Fruit fly (Drosophila melanogaster) whole organism, embryonic: ENCODE measurements around the gene Rack1.

Experiments
- Adf1 ChIP-seq: fragments of 200-800 bp; sonication (Bioruptor generic); IDR thresholded peaks from 2 replicates; pipeline ENCODE4 v1.3.6; 2022; ENCODE audit warnings: missing biosample characterization, missing genetic modification characterization
- Atf6 ChIP-seq: fragments of 200-800 bp; sonication (Bioruptor generic); IDR thresholded peaks from 2 replicates; pipeline ENCODE4 v1.3.6; 2022; ENCODE audit warnings: missing biosample characterization, missing genetic modification characterization
- BEAF-32 ChIP-seq: fragments of 200-800 bp; sonication (Bioruptor generic); optimal IDR thresholded peaks from 3 replicates; lab custom pipeline; 2017; ENCODE audit warnings: missing biosample characterization, missing genetic modification characterization, mild to moderate bottlenecking, moderate library complexity, missing genetic modification reagents
- Bgb ChIP-seq: fragments of 200-800 bp; sonication (Bioruptor generic); IDR thresholded peaks from 2 replicates; pipeline ENCODE4 v1.3.6; 2022; ENCODE audit warnings: missing biosample characterization, missing genetic modification characterization; ENCODE audit not compliant: partially characterized antibody
- BtbVII ChIP-seq: fragments of 200-800 bp; sonication (Bioruptor generic); optimal IDR thresholded peaks from 3 replicates; lab custom pipeline; 2017; ENCODE audit warnings: missing biosample characterization, mild to moderate bottlenecking, missing genetic modification characterization
- CG10209 ChIP-seq: fragments of 200-800 bp; sonication (Bioruptor generic); optimal IDR thresholded peaks from 3 replicates; lab custom pipeline; 2017; ENCODE audit warnings: missing biosample characterization, mild to moderate bottlenecking, missing genetic modification characterization, missing genetic modification reagents
- CG10979 ChIP-seq: fragments of 200-800 bp; sonication (Bioruptor generic); optimal IDR thresholded peaks from 2 replicates; lab custom pipeline; 2018; ENCODE audit warnings: missing biosample characterization, mild to moderate bottlenecking, missing genetic modification characterization, moderate library complexity
- CG11695 ChIP-seq: fragments of 200-800 bp; sonication (Bioruptor generic); IDR thresholded peaks from 3 replicates; pipeline ENCODE4 v1.3.6; 2022; ENCODE audit warnings: missing biosample characterization, missing genetic modification characterization
- CG12155 ChIP-seq: fragments of 200-800 bp; sonication (Bioruptor generic); optimal IDR thresholded peaks from 3 replicates; lab custom pipeline; 2016; ENCODE audit warnings: missing biosample characterization, missing genetic modification characterization
- CG12659 ChIP-seq: fragments of 200-800 bp; sonication (Bioruptor generic); optimal IDR thresholded peaks from 3 replicates; lab custom pipeline; 2017; ENCODE audit warnings: mild to moderate bottlenecking, missing biosample characterization, missing genetic modification reagents, missing genetic modification characterization
- CG14965 ChIP-seq: fragments of 200-800 bp; sonication (Bioruptor generic); optimal IDR thresholded peaks from 2 replicates; lab custom pipeline; 2016; ENCODE audit warnings: missing biosample characterization, missing genetic modification characterization, borderline replicate concordance
- CG15696 ChIP-seq: fragments of 200-800 bp; sonication (Bioruptor generic); optimal IDR thresholded peaks from 2 replicates; lab custom pipeline; 2019; ENCODE audit warnings: missing biosample characterization, mild to moderate bottlenecking, missing genetic modification characterization, moderate library complexity
- CG1603 ChIP-seq: fragments of 200-800 bp; sonication (Bioruptor generic); optimal IDR thresholded peaks from 2 replicates; lab custom pipeline; 2019; ENCODE audit warnings: missing biosample characterization, mild to moderate bottlenecking, missing genetic modification characterization, moderate library complexity
- CG17568 ChIP-seq: fragments of 200-800 bp; sonication (Bioruptor generic); optimal IDR thresholded peaks from 2 replicates; lab custom pipeline; 2018; ENCODE audit warnings: missing biosample characterization, mild to moderate bottlenecking, missing genetic modification characterization, moderate library complexity
- CG18011 ChIP-seq: fragments of 200-800 bp; sonication (Bioruptor generic); optimal IDR thresholded peaks from 2 replicates; lab custom pipeline; 2017; ENCODE audit warnings: missing biosample characterization, missing genetic modification characterization, mild to moderate bottlenecking, moderate library complexity, missing genotype
- CG2199 ChIP-seq: fragments of 200-800 bp; sonication (Bioruptor generic); IDR thresholded peaks from 3 replicates; pipeline ENCODE4 v1.3.6; 2022; ENCODE audit warnings: missing biosample characterization, missing genetic modification characterization
- CG2712 ChIP-seq: fragments of 200-800 bp; optimal IDR thresholded peaks from 3 replicates; lab custom pipeline; 2019; ENCODE audit warnings: missing biosample characterization, mild to moderate bottlenecking, missing genetic modification characterization, moderate library complexity
- CG6813 ChIP-seq: fragments of 200-800 bp; sonication (Bioruptor generic); optimal IDR thresholded peaks from 2 replicates; lab custom pipeline; 2017; ENCODE audit warnings: missing biosample characterization, missing genetic modification characterization, mild to moderate bottlenecking, moderate library complexity, missing genetic modification reagents
- CG7357 ChIP-seq: fragments of 200-800 bp; sonication (Bioruptor generic); IDR thresholded peaks from 3 replicates; pipeline ENCODE4 v1.3.6; 2022; ENCODE audit warnings: missing biosample characterization, missing genetic modification characterization
- CG8765 ChIP-seq: fragments of 200-800 bp; sonication (Bioruptor generic); IDR thresholded peaks from 2 replicates; pipeline ENCODE4 v1.3.6; 2022; ENCODE audit warnings: missing biosample characterization, missing genetic modification characterization
- Chrac-16 ChIP-seq: fragments of 200-800 bp; sonication (Bioruptor generic); optimal IDR thresholded peaks from 3 replicates; lab custom pipeline; 2016; ENCODE audit warnings: missing biosample characterization, missing genetic modification characterization
- CkIIα-i1 ChIP-seq: fragments of 200-800 bp; sonication (Bioruptor generic); IDR thresholded peaks from 2 replicates; pipeline ENCODE4 v1.3.6; 2022; ENCODE audit warnings: missing biosample characterization, missing genetic modification characterization
- Dbx ChIP-seq: fragments of 200-800 bp; sonication (Bioruptor generic); IDR thresholded peaks from 3 replicates; pipeline ENCODE4 v1.3.6; 2022; ENCODE audit warnings: missing biosample characterization, missing genetic modification characterization
- Doc2 ChIP-seq: fragments of 200-800 bp; sonication (Bioruptor generic); IDR thresholded peaks from 2 replicates; pipeline ENCODE4 v1.3.6; 2022; ENCODE audit warnings: missing biosample characterization, missing genetic modification characterization
- Hand ChIP-seq: fragments of 200-800 bp; sonication (Bioruptor generic); optimal IDR thresholded peaks from 2 replicates; lab custom pipeline; 2017; ENCODE audit warnings: mild to moderate bottlenecking, missing biosample characterization, missing genetic modification reagents, missing genetic modification characterization
- Hr51 ChIP-seq, 2 experiments: fragments of 200-800 bp; sonication (Bioruptor generic); optimal IDR thresholded peaks; 2 replicates in 1 of 2; 3 replicates in 1 of 2; lab custom pipeline; 2016 to 2018; ENCODE audit warnings: missing biosample characterization in 2 of 2, missing genetic modification characterization in 2 of 2, mild to moderate bottlenecking in 1 of 2, moderate library complexity in 1 of 2
- Hsf ChIP-seq: fragments of 200-800 bp; sonication (Bioruptor generic); optimal IDR thresholded peaks from 3 replicates; lab custom pipeline; 2016; ENCODE audit warnings: missing biosample characterization, missing genetic modification characterization
- Lim3 ChIP-seq: fragments of 200-800 bp; sonication (Bioruptor generic); IDR thresholded peaks from 2 replicates; pipeline ENCODE4 v1.3.6; 2022; ENCODE audit warnings: missing biosample characterization, missing genetic modification characterization
- MBD-R2 ChIP-seq: fragments of 200-800 bp; sonication (Bioruptor generic); IDR thresholded peaks from 2 replicates; pipeline ENCODE4 v1.3.6; 2022; ENCODE audit warnings: missing biosample characterization, missing genetic modification characterization
- MTF-1 ChIP-seq: fragments of 200-800 bp; sonication (Bioruptor generic); optimal IDR thresholded peaks from 2 replicates; lab custom pipeline; 2018; ENCODE audit warnings: missing biosample characterization, mild to moderate bottlenecking, missing genetic modification characterization, borderline replicate concordance
- Mes4 ChIP-seq: fragments of 200-800 bp; sonication (Bioruptor generic); optimal IDR thresholded peaks from 2 replicates; lab custom pipeline; 2016; ENCODE audit warnings: missing biosample characterization, missing genetic modification characterization
- Mrtf ChIP-seq: fragments of 200-800 bp; sonication (Bioruptor generic); IDR thresholded peaks from 3 replicates; pipeline ENCODE4 v1.3.6; 2022; ENCODE audit warnings: missing biosample characterization, missing genetic modification characterization
- Nf-YB ChIP-seq: fragments of 200-800 bp; sonication (Bioruptor generic); optimal IDR thresholded peaks from 3 replicates; lab custom pipeline; 2019; ENCODE audit warnings: missing biosample characterization, mild to moderate bottlenecking, missing genetic modification characterization, moderate library complexity
- ac ChIP-seq: fragments of 200-800 bp; sonication (Bioruptor generic); optimal IDR thresholded peaks from 3 replicates; lab custom pipeline; 2017; ENCODE audit warnings: missing biosample characterization, mild to moderate bottlenecking, missing genetic modification characterization
- amos ChIP-seq: fragments of 200-800 bp; sonication (Bioruptor generic); IDR thresholded peaks from 2 replicates; pipeline ENCODE4 v1.3.6; 2022; ENCODE audit warnings: missing biosample characterization, missing genetic modification characterization; ENCODE audit not compliant: partially characterized antibody
- bbx ChIP-seq: fragments of 200-800 bp; sonication (Bioruptor generic); IDR thresholded peaks from 2 replicates; pipeline ENCODE4 v1.3.6; 2022; ENCODE audit warnings: missing biosample characterization, missing genetic modification characterization; ENCODE audit not compliant: partially characterized antibody
- bowl ChIP-seq: fragments of 200-800 bp; sonication (Bioruptor generic); IDR thresholded peaks from 2 replicates; pipeline ENCODE4 v1.3.6; 2022; ENCODE audit warnings: missing biosample characterization, missing genetic modification characterization
- chn ChIP-seq: fragments of 200-800 bp; sonication (Bioruptor generic); optimal IDR thresholded peaks from 2 replicates; lab custom pipeline; 2016; ENCODE audit warnings: missing biosample characterization, missing genetic modification characterization
- croc ChIP-seq: fragments of 200-800 bp; sonication (Bioruptor generic); conservative IDR thresholded peaks from 3 replicates; pipeline ENCODE4 v1.3.6; 2022; ENCODE audit warnings: missing biosample characterization, missing genetic modification characterization
- gt ChIP-seq: fragments of 200-800 bp; sonication (Bioruptor generic); IDR thresholded peaks from 2 replicates; pipeline ENCODE4 v1.3.6; 2022; ENCODE audit warnings: missing biosample characterization, missing genetic modification characterization
- h ChIP-seq: fragments of >200 bp; optimal IDR thresholded peaks from 2 replicates; lab custom pipeline; 2017
- kay ChIP-seq: fragments of 200-800 bp; sonication (Bioruptor generic); optimal IDR thresholded peaks from 2 replicates; lab custom pipeline; 2016; ENCODE audit warnings: missing biosample characterization, missing genetic modification characterization
- lov ChIP-seq, 2 experiments: fragments of 200-800 bp in 1 of 2; fragments of >200 bp in 1 of 2; sonication (Bioruptor generic) in 1 of 2; IDR thresholded peaks in 1 of 2; optimal IDR thresholded peaks in 1 of 2; 2 replicates in 1 of 2; 3 replicates in 1 of 2; pipeline versions ENCODE4 v1.3.6 to Lab custom; 2017 to 2022; ENCODE audit warnings: missing biosample characterization in 1 of 2, missing genetic modification characterization in 1 of 2
- nerfin-2 ChIP-seq: fragments of 200-800 bp; sonication (Bioruptor generic); IDR thresholded peaks from 2 replicates; pipeline ENCODE4 v1.3.6; 2022; ENCODE audit warnings: missing biosample characterization, missing genetic modification characterization; ENCODE audit not compliant: partially characterized antibody
- odd ChIP-seq: fragments of 200-800 bp; sonication (Bioruptor generic); optimal IDR thresholded peaks from 2 replicates; lab custom pipeline; 2017; ENCODE audit warnings: missing biosample characterization, mild to moderate bottlenecking, missing genetic modification characterization
- ro ChIP-seq: fragments of 200-800 bp; sonication (Bioruptor generic); IDR thresholded peaks from 2 replicates; pipeline ENCODE4 v1.3.6; 2022; ENCODE audit warnings: missing biosample characterization, missing genetic modification characterization
- ssp ChIP-seq: fragments of 200-800 bp; sonication (Bioruptor generic); IDR thresholded peaks from 2 replicates; pipeline ENCODE4 v1.3.6; 2022; ENCODE audit warnings: missing biosample characterization, missing genetic modification characterization
- tap ChIP-seq: fragments of 200-800 bp; optimal IDR thresholded peaks from 3 replicates; lab custom pipeline; 2019; ENCODE audit warnings: missing biosample characterization, mild to moderate bottlenecking, missing genetic modification characterization, moderate library complexity
- tup ChIP-seq: fragments of 200-800 bp; sonication (Bioruptor generic); optimal IDR thresholded peaks from 2 replicates; lab custom pipeline; 2016; ENCODE audit warnings: missing biosample characterization, mild to moderate bottlenecking, missing genetic modification characterization, moderate library complexity
- tx ChIP-seq: fragments of 200-800 bp; sonication (Bioruptor generic); optimal IDR thresholded peaks from 2 replicates; lab custom pipeline; 2016; ENCODE audit warnings: missing biosample characterization, missing genetic modification characterization

Rack1 gene

DNA sequence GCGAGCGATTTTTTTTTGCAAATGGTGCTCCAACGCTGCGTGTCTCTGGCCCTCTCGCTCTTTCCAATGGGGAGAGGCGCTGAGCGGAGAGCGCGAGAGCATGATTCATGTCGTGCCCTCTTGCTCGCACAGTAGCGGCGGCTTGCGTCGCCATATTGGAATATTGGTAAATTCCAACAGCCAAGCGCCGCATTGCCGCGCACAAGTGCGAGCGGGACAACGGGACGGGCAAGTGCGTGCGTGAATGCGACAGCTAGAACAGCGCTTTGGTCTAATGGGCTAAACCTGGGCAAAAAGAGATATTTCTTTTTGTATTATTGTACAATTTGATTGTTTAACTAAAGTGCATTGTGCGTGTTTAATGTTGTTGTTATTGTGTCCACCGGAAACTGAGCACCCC, 1.1 kb upstream of the Rack1 start (continued):
- TF ChIP-seq Nf-YB: peak; percentile 49
- no peak for TF ChIP-seq tx
- no peak for TF ChIP-seq tap (tag; lab: Kevin White, UChicago)
- 0 out of 2 replicates have a peak, but pooled peaks have one; percentile 59 for TF ChIP-seq CG8765
- no peak for TF ChIP-seq croc (GFP tag; lab: Robert Waterston, UW)
- TF ChIP-seq CG10209 (GFP tag; lab: Kevin White, UChicago): no peak
- no peak for TF ChIP-seq ro
- no peak for TF ChIP-seq ac (GFP tag; lab: Kevin White, UChicago)
- TF ChIP-seq Adf1 (GFP tag; lab: Robert Waterston, UW): peak; percentile 70
- TF ChIP-seq CG14965 (GFP tag; lab: Kevin White, UChicago): no peak
- TF ChIP-seq Lim3 (GFP tag; lab: Robert Waterston, UW): no peak
- TF ChIP-seq Doc2 (GFP tag; lab: Robert Waterston, UW): no peak
- TF ChIP-seq CG18011 (GFP tag; lab: Kevin White, UChicago): no peak
- TF ChIP-seq CkIIα-i1: no peak
- peak; percentile 69 for TF ChIP-seq CG12659
- 0 out of 3 replicates have a peak, but pooled peaks have one; percentile 43 for TF ChIP-seq CG2199 (GFP tag; lab: Robert Waterston, UW)
- no peak for TF ChIP-seq ssp (GFP tag; lab: Robert Waterston, UW)
- 0 out of 2 replicates have a peak, but pooled peaks have one; percentile 42 for TF ChIP-seq nerfin-2 (GFP tag; lab: Robert Waterston, UW)
- TF ChIP-seq MBD-R2 (GFP tag; lab: Robert Waterston, UW): peak; percentile 30; the same call in 1 of the 2 replicates
- no peak for TF ChIP-seq gt (GFP tag; lab: Robert Waterston, UW)
- TF ChIP-seq Hsf: no peak
- peak; percentile 19 for TF ChIP-seq CG6813 (GFP tag; lab: Kevin White, UChicago)
- TF ChIP-seq CG2712 (tag; lab: Kevin White, UChicago): peak; percentile 36
- no peak for TF ChIP-seq CG12155 (GFP tag; lab: Kevin White, UChicago)
- TF ChIP-seq tup (GFP tag; lab: Kevin White, UChicago): no peak
- TF ChIP-seq Mrtf (GFP tag; lab: Robert Waterston, UW): no peak
- no peak for TF ChIP-seq CG10979 (tag; lab: Kevin White, UChicago)
- peak in 1 of 2 experiments; percentile 13 for TF ChIP-seq Hr51 (GFP tag; optimal IDR thresholded peaks at IDR 0.05; lab: Kevin White, UChicago)
- peak; percentile 27; the same call in 1 of the 3 replicates for TF ChIP-seq Dbx (GFP tag; lab: Robert Waterston, UW)
- TF ChIP-seq Bgb (GFP tag; lab: Robert Waterston, UW): peak; percentile 72
- peak; percentile 54 for TF ChIP-seq Mes4
- TF ChIP-seq lov (optimal IDR thresholded peaks at IDR 0.05; lab: Kevin White, UChicago): no peak
- peak; percentile 67; the same call in 1 of the 3 replicates for TF ChIP-seq lov (GFP tag; IDR thresholded peaks at IDR 0.05; lab: Robert Waterston, UW)
- TF ChIP-seq kay (GFP tag; lab: Kevin White, UChicago): peak; percentile 93
- TF ChIP-seq odd (GFP tag; lab: Kevin White, UChicago): no peak
- no peak for TF ChIP-seq h (lab: Kevin White, UChicago)
- peak; percentile 10 for TF ChIP-seq CG15696 (tag; lab: Kevin White, UChicago)
- TF ChIP-seq Chrac-16 (GFP tag; lab: Kevin White, UChicago): no peak
- no peak for TF ChIP-seq CG11695
- TF ChIP-seq CG17568 (GFP tag; lab: Kevin White, UChicago): no peak
- TF ChIP-seq CG1603 (tag; lab: Kevin White, UChicago): peak; percentile 17
- TF ChIP-seq amos (GFP tag; lab: Robert Waterston, UW): peak; percentile 57
- peak; percentile 69 for TF ChIP-seq bbx
- TF ChIP-seq bowl (GFP tag; lab: Robert Waterston, UW): no peak
- TF ChIP-seq BEAF-32 (GFP tag; lab: Kevin White, UChicago): no peak
- TF ChIP-seq chn (GFP tag; lab: Kevin White, UChicago): peak; percentile 25
- TF ChIP-seq CG7357 (GFP tag; lab: Robert Waterston, UW): no peak
- TF ChIP-seq Hand: peak; percentile 47
- no peak for TF ChIP-seq Atf6 (GFP tag; lab: Robert Waterston, UW)
- no peak for TF ChIP-seq BtbVII (GFP tag; lab: Kevin White, UChicago)
- TF ChIP-seq MTF-1 (GFP tag; lab: Kevin White, UChicago): peak; percentile 16
